Worm (Caenorhabditis elegans): ENCODE data around the gene K08D12.4.

DNA sequence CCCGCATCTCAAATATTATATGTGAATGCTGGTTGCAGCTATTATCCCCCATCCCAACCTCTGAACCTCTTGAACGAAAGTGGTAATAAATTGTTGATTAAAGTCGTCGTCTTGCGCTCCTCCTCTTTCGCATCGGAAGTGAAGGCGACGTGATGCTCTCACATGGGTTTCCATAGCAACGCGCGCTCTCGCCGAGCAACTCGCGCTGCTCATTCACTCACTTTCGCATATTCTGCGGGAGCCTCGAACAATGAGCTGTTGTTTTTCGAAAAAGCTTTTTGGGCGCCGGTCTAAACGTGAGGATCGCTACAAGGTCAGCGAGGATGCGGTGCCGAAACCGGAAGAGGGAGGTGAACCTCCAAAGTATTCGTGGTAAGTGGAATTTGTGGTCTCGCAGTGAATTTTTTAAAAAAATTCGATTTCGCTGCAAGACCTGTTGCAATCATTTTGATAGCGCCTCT is 4.0 kb downstream of the K08D12.4 start, which contains the start of gene rpi-2:
- TF ChIP-seq tab-1 (GFP tag; IDR thresholded peaks at IDR 0.05) (no peak), med-1 (GFP tag; optimal IDR thresholded peaks at IDR 0.05; ENCODE audit: insufficient read depth) (no peak), ref-1 (GFP tag; conservative IDR thresholded peaks at IDR 0.05) (no peak), T22C8.4 (GFP tag; IDR thresholded peaks at IDR 0.05) (no peak), ztf-23 (GFP tag; IDR thresholded peaks at IDR 0.05) (no peak), flt-1 (GFP tag; IDR thresholded peaks at IDR 0.05) (no peak), ztf-29 (GFP tag; IDR thresholded peaks at IDR 0.05) (no peak), klf-2 (GFP tag; conservative IDR thresholded peaks at IDR 0.05) (0 out of 2 replicates have a peak, but pooled peaks have one; percentile 26)

Data from whole organism, midembryonic.